Fruit fly (Drosophila melanogaster) whole organism, embryonic: ENCODE measurements around the gene wek.

ENCODE experiments used
- Adf1 ChIP-seq: fragments of 200-800 bp; sonication (Bioruptor generic); IDR thresholded peaks from 2 replicates; pipeline ENCODE4 v1.3.6; 2022; ENCODE audit warnings: missing biosample characterization, missing genetic modification characterization
- BtbVII ChIP-seq: fragments of 200-800 bp; sonication (Bioruptor generic); optimal IDR thresholded peaks from 3 replicates; lab custom pipeline; 2017; ENCODE audit warnings: missing biosample characterization, mild to moderate bottlenecking, missing genetic modification characterization
- CG10267 ChIP-seq: fragments of 200-800 bp; sonication (Bioruptor generic); optimal IDR thresholded peaks from 2 replicates; lab custom pipeline; 2018; ENCODE audit warnings: missing biosample characterization, mild to moderate bottlenecking, missing genetic modification characterization, moderate library complexity
- CG12219 ChIP-seq: fragments of 200-800 bp; sonication (Bioruptor generic); optimal IDR thresholded peaks from 3 replicates; lab custom pipeline; 2018; ENCODE audit warnings: missing biosample characterization, mild to moderate bottlenecking, missing genetic modification characterization
- CG13287 ChIP-seq: fragments of 200-800 bp; sonication (Bioruptor generic); IDR thresholded peaks from 2 replicates; pipeline ENCODE4 v1.3.6; 2022; ENCODE audit warnings: missing biosample characterization, missing genetic modification characterization; ENCODE audit not compliant: partially characterized antibody
- CG1529 ChIP-seq: fragments of 200-800 bp; sonication (Bioruptor generic); optimal IDR thresholded peaks from 3 replicates; lab custom pipeline; 2018; ENCODE audit warnings: missing biosample characterization, missing genetic modification characterization
- CG17186 ChIP-seq: fragments of 200-800 bp; sonication (Bioruptor generic); optimal IDR thresholded peaks from 3 replicates; lab custom pipeline; 2017; ENCODE audit warnings: missing biosample characterization, missing genetic modification reagents, missing genetic modification characterization
- CG17802 ChIP-seq: fragments of 200-800 bp; sonication (Bioruptor generic); optimal IDR thresholded peaks from 2 replicates; lab custom pipeline; 2018; ENCODE audit warnings: missing biosample characterization, mild to moderate bottlenecking, missing genetic modification characterization, moderate library complexity
- CG17829 ChIP-seq: fragments of 200-800 bp; optimal IDR thresholded peaks from 2 replicates; lab custom pipeline; 2019; ENCODE audit warnings: missing biosample characterization, mild to moderate bottlenecking, missing genetic modification characterization, moderate library complexity
- CG2116 ChIP-seq: fragments of 200-800 bp; sonication (Bioruptor generic); optimal IDR thresholded peaks from 3 replicates; lab custom pipeline; 2018; ENCODE audit warnings: missing biosample characterization, mild to moderate bottlenecking, missing genetic modification characterization
- CG31365 ChIP-seq: fragments of 200-800 bp; sonication (Bioruptor generic); optimal IDR thresholded peaks from 2 replicates; lab custom pipeline; 2018; ENCODE audit warnings: missing biosample characterization, mild to moderate bottlenecking, missing genetic modification characterization
- CG31388 ChIP-seq: fragments of 200-800 bp; sonication (Bioruptor generic); optimal IDR thresholded peaks from 2 replicates; lab custom pipeline; 2016; ENCODE audit warnings: missing biosample characterization, missing genetic modification characterization
- CG33213 ChIP-seq: fragments of 200-800 bp; sonication (Bioruptor generic); optimal IDR thresholded peaks from 3 replicates; lab custom pipeline; 2016; ENCODE audit warnings: missing biosample characterization, missing genetic modification characterization
- CG34224 ChIP-seq: fragments of 200-800 bp; sonication (Bioruptor generic); IDR thresholded peaks from 3 replicates; pipeline ENCODE4 v1.3.6; 2022; ENCODE audit warnings: missing biosample characterization, missing genetic modification characterization; ENCODE audit not compliant: partially characterized antibody
- CG4730 ChIP-seq: fragments of 200-800 bp; sonication (Bioruptor generic); IDR thresholded peaks from 2 replicates; pipeline ENCODE4 v1.3.6; 2022; ENCODE audit warnings: missing biosample characterization, missing genetic modification characterization
- CG6791 ChIP-seq: fragments of 200-800 bp; sonication (Bioruptor generic); IDR thresholded peaks from 3 replicates; pipeline ENCODE4 v1.3.6; 2022; ENCODE audit warnings: missing biosample characterization, missing genetic modification characterization; ENCODE audit not compliant: partially characterized antibody
- CG7372 ChIP-seq: fragments of 200-800 bp; sonication (Bioruptor generic); IDR thresholded peaks from 2 replicates; pipeline ENCODE4 v1.3.6; 2022; ENCODE audit warnings: missing biosample characterization, missing genetic modification characterization
- CG7963 ChIP-seq: fragments of 200-800 bp; sonication (Bioruptor generic); IDR thresholded peaks from 3 replicates; pipeline ENCODE4 v1.3.6; 2022; ENCODE audit warnings: missing biosample characterization, missing genetic modification characterization; ENCODE audit not compliant: partially characterized antibody
- Dip3 ChIP-seq: fragments of 200-800 bp; sonication (Bioruptor generic); optimal IDR thresholded peaks from 3 replicates; lab custom pipeline; 2016; ENCODE audit warnings: missing biosample characterization, missing genetic modification characterization
- Dll ChIP-seq: fragments of 200-800 bp; sonication (Bioruptor generic); IDR thresholded peaks from 4 replicates; pipeline ENCODE4 v1.3.6; 2022; ENCODE audit warnings: missing biosample characterization, missing genetic modification characterization; ENCODE audit not compliant: partially characterized antibody
- Dp ChIP-seq: fragments of 200-800 bp; sonication (Bioruptor generic); optimal IDR thresholded peaks from 2 replicates; lab custom pipeline; 2018; ENCODE audit warnings: missing biosample characterization, mild to moderate bottlenecking, missing genetic modification characterization, moderate library complexity
- HmgZ ChIP-seq: fragments of 200-800 bp; sonication (Bioruptor generic); optimal IDR thresholded peaks from 2 replicates; lab custom pipeline; 2018; ENCODE audit warnings: missing biosample characterization, mild to moderate bottlenecking, missing genetic modification characterization
- MESR4 ChIP-seq: fragments of 200-800 bp; sonication (Bioruptor generic); optimal IDR thresholded peaks from 2 replicates; lab custom pipeline; 2018; ENCODE audit warnings: missing biosample characterization, mild to moderate bottlenecking, missing genetic modification characterization, moderate library complexity
- Med ChIP-seq: fragments of 200-800 bp; sonication (Bioruptor generic); peaks from one replicate; lab custom pipeline; 2016; ENCODE audit warnings: missing biosample characterization, missing genetic modification characterization, mild to moderate bottlenecking, inconsistent platforms, moderate library complexity
- Nf-YB ChIP-seq: fragments of 200-800 bp; sonication (Bioruptor generic); optimal IDR thresholded peaks from 3 replicates; lab custom pipeline; 2019; ENCODE audit warnings: missing biosample characterization, mild to moderate bottlenecking, missing genetic modification characterization, moderate library complexity
- Nf-YC ChIP-seq: fragments of 200-800 bp; optimal IDR thresholded peaks from 3 replicates; lab custom pipeline; 2019; ENCODE audit warnings: missing biosample characterization, mild to moderate bottlenecking, missing genetic modification characterization, moderate library complexity
- Pdp1 ChIP-seq, 2 experiments: fragments of 200-800 bp; sonication (Bioruptor generic); optimal IDR thresholded peaks; 3 replicates each; lab custom pipeline; 2016; ENCODE audit warnings: missing biosample characterization in 2 of 2, missing genetic modification characterization in 2 of 2, mild to moderate bottlenecking in 1 of 2, moderate library complexity in 1 of 2
- Scr ChIP-seq: fragments of 200-800 bp; sonication (Bioruptor generic); IDR thresholded peaks from 2 replicates; pipeline ENCODE4 v1.3.6; 2022; ENCODE audit warnings: missing biosample characterization, missing genetic modification characterization; ENCODE audit not compliant: partially characterized antibody
- Six4 ChIP-seq: fragments of 200-800 bp; sonication (Bioruptor generic); optimal IDR thresholded peaks from 2 replicates; lab custom pipeline; 2016; ENCODE audit warnings: missing biosample characterization, missing genetic modification characterization
- ash1 ChIP-seq: fragments of 200-800 bp; sonication (Bioruptor generic); optimal IDR thresholded peaks from 2 replicates; lab custom pipeline; 2018; ENCODE audit warnings: missing biosample characterization, mild to moderate bottlenecking, missing genetic modification characterization
- bbx ChIP-seq: fragments of 200-800 bp; sonication (Bioruptor generic); IDR thresholded peaks from 2 replicates; pipeline ENCODE4 v1.3.6; 2022; ENCODE audit warnings: missing biosample characterization, missing genetic modification characterization; ENCODE audit not compliant: partially characterized antibody
- dmrt11E ChIP-seq: fragments of 200-800 bp; sonication (Bioruptor generic); optimal IDR thresholded peaks from 3 replicates; lab custom pipeline; 2018; ENCODE audit warnings: missing biosample characterization, mild to moderate bottlenecking, missing genetic modification characterization, moderate library complexity
- lilli ChIP-seq: fragments of 200-800 bp; sonication (Bioruptor generic); optimal IDR thresholded peaks from 3 replicates; lab custom pipeline; 2016; ENCODE audit warnings: missing biosample characterization, missing genetic modification characterization
- lov ChIP-seq, 2 experiments: fragments of 200-800 bp in 1 of 2; fragments of >200 bp in 1 of 2; sonication (Bioruptor generic) in 1 of 2; IDR thresholded peaks in 1 of 2; optimal IDR thresholded peaks in 1 of 2; 2 replicates in 1 of 2; 3 replicates in 1 of 2; pipeline versions ENCODE4 v1.3.6 to Lab custom; 2017 to 2022; ENCODE audit warnings: missing biosample characterization in 1 of 2, missing genetic modification characterization in 1 of 2
- nau ChIP-seq: fragments of 200-800 bp; sonication (Bioruptor generic); optimal IDR thresholded peaks from 3 replicates; lab custom pipeline; 2017; ENCODE audit warnings: missing biosample characterization, mild to moderate bottlenecking, missing genetic modification characterization, missing genetic modification reagents
- onecut ChIP-seq: fragments of 200-800 bp; sonication (Bioruptor generic); IDR thresholded peaks from 2 replicates; pipeline ENCODE4 v1.3.6; 2022; ENCODE audit warnings: missing biosample characterization, missing genetic modification characterization
- pho ChIP-seq: fragments of 200-800 bp; sonication (Bioruptor generic); optimal IDR thresholded peaks from 2 replicates; lab custom pipeline; 2016; ENCODE audit warnings: missing biosample characterization, missing genetic modification characterization
- pum ChIP-seq: fragments of 200-800 bp; sonication (Bioruptor generic); optimal IDR thresholded peaks from 2 replicates; lab custom pipeline; 2016; ENCODE audit warnings: missing biosample characterization, missing genetic modification characterization
- ro ChIP-seq: fragments of 200-800 bp; sonication (Bioruptor generic); IDR thresholded peaks from 2 replicates; pipeline ENCODE4 v1.3.6; 2022; ENCODE audit warnings: missing biosample characterization, missing genetic modification characterization
- sens ChIP-seq: fragments of 200-800 bp; sonication (Bioruptor generic); peaks from one replicate; lab custom pipeline; 2016; ENCODE audit warnings: missing biosample characterization, missing genetic modification characterization
- stwl ChIP-seq: fragments of 200-800 bp; sonication (Bioruptor generic); optimal IDR thresholded peaks from 3 replicates; lab custom pipeline; 2018; ENCODE audit warnings: missing biosample characterization, mild to moderate bottlenecking, missing genetic modification characterization, moderate library complexity
- toy ChIP-seq: fragments of 200-800 bp; sonication (Bioruptor generic); IDR thresholded peaks from 2 replicates; pipeline ENCODE4 v1.3.6; 2022; ENCODE audit warnings: missing biosample characterization, missing genetic modification characterization
- trem ChIP-seq: fragments of 200-800 bp; optimal IDR thresholded peaks from 3 replicates; lab custom pipeline; 2019; ENCODE audit warnings: missing biosample characterization, mild to moderate bottlenecking, missing genetic modification characterization, moderate library complexity
- unc-4 ChIP-seq: fragments of 200-800 bp; sonication (Bioruptor generic); IDR thresholded peaks from 2 replicates; pipeline ENCODE4 v1.3.6; 2022; ENCODE audit warnings: missing biosample characterization, missing genetic modification characterization; ENCODE audit not compliant: partially characterized antibody
- vfl ChIP-seq: fragments of 200-800 bp; sonication (Bioruptor generic); optimal IDR thresholded peaks from 2 replicates; lab custom pipeline; 2016; ENCODE audit warnings: missing biosample characterization, missing genetic modification characterization
- wdn ChIP-seq: fragments of 200-800 bp; sonication (Bioruptor generic); IDR thresholded peaks from 2 replicates; pipeline ENCODE4 v1.3.6; 2022; ENCODE audit warnings: missing biosample characterization, missing genetic modification characterization
- zf30C ChIP-seq: fragments of 200-800 bp; sonication (Bioruptor generic); optimal IDR thresholded peaks from 3 replicates; lab custom pipeline; 2018; ENCODE audit warnings: missing biosample characterization, mild to moderate bottlenecking, missing genetic modification characterization

The wek gene

DNA sequence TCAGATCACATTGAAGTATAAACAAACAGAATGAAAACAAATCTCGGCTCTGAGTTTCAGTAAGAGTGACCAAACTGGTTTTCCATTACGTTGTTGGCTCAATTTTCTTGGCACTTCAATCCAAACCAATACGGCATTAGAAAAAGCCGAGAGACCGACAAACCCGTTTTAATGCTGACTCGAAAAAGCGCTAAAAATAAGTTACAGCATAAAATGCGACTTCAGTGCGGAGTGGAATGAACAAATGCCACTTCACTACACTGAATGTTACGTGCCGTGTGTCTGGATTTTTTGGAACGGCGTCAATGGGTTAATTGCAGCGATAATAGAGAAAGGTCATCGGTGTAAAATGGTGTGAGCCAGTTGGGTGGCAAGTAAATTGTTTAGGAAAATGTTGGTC is 7.5 kb downstream of the wek start (continued):
- no peak for TF ChIP-seq wdn (GFP tag; lab: Robert Waterston, UW)
- TF ChIP-seq CG31388 (GFP tag; lab: Kevin White, UChicago), result no peak
- TF ChIP-seq CG10267 (tag; lab: Kevin White, UChicago), result peak; percentile 7

DNA sequence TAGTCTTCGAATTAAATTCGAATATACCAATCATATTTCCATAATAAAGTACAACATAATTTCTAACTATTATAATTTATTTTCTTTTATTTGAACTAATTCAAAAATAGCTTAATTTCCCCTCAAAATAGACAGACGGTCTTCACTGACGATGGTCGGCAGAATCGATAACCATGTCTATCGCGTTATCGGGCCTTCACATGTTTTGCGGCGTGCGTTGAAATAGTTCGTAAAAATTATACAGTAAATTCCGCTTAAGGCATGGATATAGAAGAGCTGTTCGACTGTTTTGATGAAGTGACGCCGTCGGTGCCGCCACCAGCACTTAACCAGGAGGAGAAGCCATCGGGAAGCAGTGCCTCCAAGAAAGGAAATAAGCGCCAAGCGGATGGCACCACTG is 16.1 kb downstream of the wek start, which contains the start of gene Mtr4:
Gene Mtr4 (plus strand): TSS at position 168 of the 400 bp plus-strand sequence.
- peak; percentile 62 for TF ChIP-seq Dll (GFP tag; lab: Robert Waterston, UW)
- TF ChIP-seq Nf-YB (GFP tag; lab: Kevin White, UChicago), result no peak
- TF ChIP-seq CG33213 (GFP tag; lab: Kevin White, UChicago), result no peak
- TF ChIP-seq CG12219 (GFP tag; lab: Kevin White, UChicago), result no peak
- TF ChIP-seq Scr (GFP tag; lab: Robert Waterston, UW), result peak; percentile 48
- peak; percentile 64 for TF ChIP-seq CG34224
- TF ChIP-seq Dip3, result no peak
- TF ChIP-seq CG7963, result peak; percentile 33; the same call in 1 of the 3 replicates
- TF ChIP-seq unc-4 (GFP tag; lab: Robert Waterston, UW), result 0 out of 2 replicates have a peak, but pooled peaks have one; percentile 17
- TF ChIP-seq CG17186, result peak; percentile 2
- no peak for TF ChIP-seq CG1529
- no peak for TF ChIP-seq ro (GFP tag; lab: Robert Waterston, UW)
- TF ChIP-seq CG2116 (GFP tag; lab: Kevin White, UChicago), result peak; percentile 24
- TF ChIP-seq trem, result peak; percentile 3
- TF ChIP-seq pum, result no peak
- peak; percentile 33 for TF ChIP-seq sens (GFP tag; lab: Kevin White, UChicago)
- TF ChIP-seq MESR4 (GFP tag; lab: Kevin White, UChicago), result peak; percentile 76
- no peak for TF ChIP-seq onecut
- TF ChIP-seq Med (GFP tag; lab: Kevin White, UChicago), result peak; percentile 43
- no peak for TF ChIP-seq Adf1 (GFP tag; lab: Robert Waterston, UW)
- TF ChIP-seq CG10267 (tag; lab: Kevin White, UChicago), result peak; percentile 10
- TF ChIP-seq Pdp1 (GFP tag; optimal IDR thresholded peaks at IDR 0.05; lab: Kevin White, UChicago), result no peak
- TF ChIP-seq CG6791 (GFP tag; lab: Robert Waterston, UW), result peak; percentile 44; the same call in 1 of the 3 replicates
- no peak for TF ChIP-seq ash1
- TF ChIP-seq Nf-YC, result peak; percentile 18
- TF ChIP-seq CG31365 (tag; lab: Kevin White, UChicago), result no peak
- peak; percentile 35 for TF ChIP-seq Dp (GFP tag; lab: Kevin White, UChicago)
- TF ChIP-seq HmgZ (tag; lab: Kevin White, UChicago), result no peak
- TF ChIP-seq dmrt11E (tag; lab: Kevin White, UChicago), result no peak
- TF ChIP-seq pho, result no peak
- no peak for TF ChIP-seq Six4 (GFP tag; lab: Kevin White, UChicago)
- TF ChIP-seq CG4730 (GFP tag; lab: Robert Waterston, UW), result no peak
- TF ChIP-seq bbx (GFP tag; lab: Robert Waterston, UW), result peak; percentile 67
- no peak for TF ChIP-seq CG17802 (tag; lab: Kevin White, UChicago)
- TF ChIP-seq CG7372 (GFP tag; lab: Robert Waterston, UW), result no peak
- no peak for TF ChIP-seq BtbVII
- no peak for TF ChIP-seq lov (optimal IDR thresholded peaks at IDR 0.05; lab: Kevin White, UChicago)
- TF ChIP-seq lov (GFP tag; IDR thresholded peaks at IDR 0.05; lab: Robert Waterston, UW), result no peak
- TF ChIP-seq toy (GFP tag; lab: Robert Waterston, UW), result no peak
- peak; percentile 60 for TF ChIP-seq CG13287 (GFP tag; lab: Robert Waterston, UW)
- no peak for TF ChIP-seq zf30C (GFP tag; lab: Kevin White, UChicago)
- no peak for TF ChIP-seq lilli (GFP tag; lab: Kevin White, UChicago)
- TF ChIP-seq CG17829 (tag; lab: Kevin White, UChicago), result peak; percentile 21
- TF ChIP-seq vfl, result no peak
- TF ChIP-seq stwl (tag; lab: Kevin White, UChicago), result peak; percentile 10
- no peak for TF ChIP-seq nau (GFP tag; lab: Kevin White, UChicago)
